Worm (Caenorhabditis elegans) whole organism, young adult: Measurements from ENCODE around the gene sulp-4.

Source experiments
- B0019.2 ChIP-seq: fragments of 200-800 bp; sonication (Bioruptor generic); conservative IDR thresholded peaks from 2 replicates; pipeline ENCODE4 v1.3.6; 2022; ENCODE audit warnings: missing genetic modification reagents, missing genetic modification characterization, missing compliant biosample characterization
- B0261.1 ChIP-seq: sonication (generic microtip); optimal IDR thresholded peaks from 2 replicates; lab custom pipeline; 2016; ENCODE audit warnings: mild to moderate bottlenecking, missing genetic modification characterization, moderate library complexity, missing compliant biosample characterization
- B0336.3 ChIP-seq: fragments of 200-800 bp; sonication (Bioruptor generic); IDR thresholded peaks from 2 replicates; pipeline ENCODE4 v1.3.6; 2022; ENCODE audit warnings: missing genetic modification characterization, missing compliant biosample characterization
- D2030.7 ChIP-seq: fragments of 200-800 bp; sonication (Bioruptor generic); IDR thresholded peaks from 2 replicates; pipeline ENCODE4 v1.3.6; 2022; ENCODE audit warnings: missing genetic modification reagents, missing genetic modification characterization, missing compliant biosample characterization
- T26A5.8 ChIP-seq: sonication (generic microtip); optimal IDR thresholded peaks from 2 replicates; lab custom pipeline; 2016; ENCODE audit warnings: missing genetic modification characterization, missing compliant biosample characterization
- Y56A3A.18 ChIP-seq: fragments of 200-800 bp; sonication (Bioruptor generic); IDR thresholded peaks from 2 replicates; pipeline ENCODE4 v1.3.6; 2022; ENCODE audit warnings: missing genetic modification reagents, missing genetic modification characterization, missing compliant biosample characterization
- ZK185.1 ChIP-seq: sonication (generic microtip); optimal IDR thresholded peaks from 2 replicates; lab custom pipeline; 2016; ENCODE audit warnings: mild to moderate bottlenecking, missing genetic modification characterization, missing compliant biosample characterization; ENCODE audit not compliant: poor library complexity, severe bottlenecking
- aptf-2 ChIP-seq: fragments of 200-800 bp; sonication (Bioruptor generic); conservative IDR thresholded peaks from 2 replicates; pipeline ENCODE4 v1.3.6; 2022; ENCODE audit warnings: missing genetic modification reagents, missing genetic modification characterization, missing compliant biosample characterization
- attf-5 ChIP-seq: fragments of 200-800 bp; sonication (Bioruptor generic); optimal IDR thresholded peaks from 2 replicates; lab custom pipeline; 2018; ENCODE audit warnings: mild to moderate bottlenecking, missing genetic modification characterization, missing compliant biosample characterization
- ccch-3 ChIP-seq: fragments of 200-800 bp; sonication (Bioruptor generic); optimal IDR thresholded peaks from 2 replicates; lab custom pipeline; 2018; ENCODE audit warnings: mild to moderate bottlenecking, missing genetic modification characterization, missing compliant biosample characterization
- ceh-58 ChIP-seq: fragments of 200-800 bp; sonication (Bioruptor generic); IDR thresholded peaks from 2 replicates; pipeline ENCODE4 v1.3.6; 2022; ENCODE audit warnings: missing genetic modification characterization, missing compliant biosample characterization
- dox-1 ChIP-seq: fragments of 200-800 bp; sonication (Bioruptor generic); IDR thresholded peaks from 2 replicates; pipeline ENCODE4 v1.3.6; 2022; ENCODE audit warnings: missing genetic modification reagents, missing genetic modification characterization, missing compliant biosample characterization
- dpff-1 ChIP-seq: sonication (generic microtip); optimal IDR thresholded peaks from 2 replicates; lab custom pipeline; 2017; ENCODE audit warnings: mild to moderate bottlenecking, missing genetic modification characterization, missing compliant biosample characterization
- dpl-1 ChIP-seq: fragments of 150-350 bp; optimal IDR thresholded peaks from 2 replicates; lab custom pipeline; 2014; ENCODE audit warnings: missing biosample characterization, missing genetic modification reagents, missing genetic modification characterization
- fkh-3 ChIP-seq: sonication (generic microtip); optimal IDR thresholded peaks from 2 replicates; lab custom pipeline; 2016; ENCODE audit warnings: mild to moderate bottlenecking, missing genetic modification characterization, missing compliant biosample characterization
- hmg-1.2 ChIP-seq: fragments of 200-800 bp; sonication (Bioruptor generic); IDR thresholded peaks from 2 replicates; pipeline ENCODE4 v1.3.6; 2022; ENCODE audit warnings: missing genetic modification reagents, missing genetic modification characterization, missing compliant biosample characterization
- lag-1 ChIP-seq: fragments of 200-800 bp; sonication (Bioruptor generic); IDR thresholded peaks from 2 replicates; pipeline ENCODE4 v1.3.6; 2022; ENCODE audit warnings: missing genetic modification reagents, missing genetic modification characterization, missing compliant biosample characterization
- lin-35 ChIP-seq, 3 experiments: fragments of 150-350 bp in 2 of 3; sonication (generic microtip) in 1 of 3; optimal IDR thresholded peaks; 2 replicates each; lab custom pipeline; 2014 to 2018; ENCODE audit warnings: missing biosample characterization in 3 of 3, missing genetic modification characterization in 3 of 3, missing genetic modification reagents in 3 of 3
- madf-10 ChIP-seq: sonication (generic microtip); optimal IDR thresholded peaks from 2 replicates; lab custom pipeline; 2016; ENCODE audit warnings: mild to moderate bottlenecking, missing genetic modification characterization, missing compliant biosample characterization
- mel-28 ChIP-seq: sonication (generic microtip); optimal IDR thresholded peaks from 2 replicates; lab custom pipeline; 2016; ENCODE audit warnings: borderline replicate concordance, mild to moderate bottlenecking, missing genetic modification characterization, missing compliant biosample characterization
- mxl-1 ChIP-seq: sonication (generic microtip); optimal IDR thresholded peaks from 2 replicates; lab custom pipeline; 2016; ENCODE audit warnings: missing genetic modification characterization, missing compliant biosample characterization
- nhr-179 ChIP-seq: sonication (generic microtip); optimal IDR thresholded peaks from 2 replicates; lab custom pipeline; 2016; ENCODE audit warnings: mild to moderate bottlenecking, missing genetic modification characterization, missing compliant biosample characterization
- nhr-80 ChIP-seq: sonication (generic microtip); optimal IDR thresholded peaks from 2 replicates; lab custom pipeline; 2016; ENCODE audit warnings: missing genetic modification characterization, missing compliant biosample characterization
- pha-4 ChIP-seq: fragments of 150-350 bp; sonication (generic microtip); optimal IDR thresholded peaks from 2 replicates; lab custom pipeline; 2014; ENCODE audit warnings: missing biosample characterization, missing genetic modification reagents, missing genetic modification characterization
- rcor-1 ChIP-seq: fragments of 200-800 bp; sonication (Bioruptor generic); IDR thresholded peaks from 2 replicates; pipeline ENCODE4 v1.3.6; 2022; ENCODE audit warnings: missing genetic modification reagents, missing genetic modification characterization, missing compliant biosample characterization
- rpc-1 ChIP-seq, 2 experiments: fragments of 150-350 bp in 1 of 2; sonication (generic microtip) in 1 of 2; optimal IDR thresholded peaks; 2 replicates each; lab custom pipeline; 2014 to 2018; ENCODE audit warnings: missing biosample characterization in 1 of 2, missing genetic modification characterization in 1 of 2, missing genetic modification reagents in 1 of 2, missing genotype in 1 of 2
- somi-1 ChIP-seq: fragments of 200-800 bp; sonication (Bioruptor generic); optimal IDR thresholded peaks from 2 replicates; lab custom pipeline; 2018; ENCODE audit warnings: mild to moderate bottlenecking, missing genetic modification characterization, missing compliant biosample characterization
- tbx-9 ChIP-seq: sonication (generic microtip); optimal IDR thresholded peaks from 2 replicates; lab custom pipeline; 2016; ENCODE audit warnings: borderline replicate concordance, missing genetic modification characterization, inconsistent platforms, missing compliant biosample characterization
- unc-62 ChIP-seq: fragments of 150-350 bp; optimal IDR thresholded peaks from 2 replicates; lab custom pipeline; 2014; ENCODE audit warnings: missing biosample characterization, missing genetic modification reagents, missing genetic modification characterization
- xnd-1 ChIP-seq: sonication (generic microtip); optimal IDR thresholded peaks from 2 replicates; lab custom pipeline; 2016; ENCODE audit warnings: missing genotype, missing genetic modification reagents, missing genetic modification characterization, missing compliant biosample characterization
- zim-3 ChIP-seq: sonication (generic microtip); optimal IDR thresholded peaks from 2 replicates; lab custom pipeline; 2017; ENCODE audit warnings: mild to moderate bottlenecking, missing genetic modification characterization, moderate library complexity, missing compliant biosample characterization
- ztf-18 ChIP-seq: sonication (generic microtip); optimal IDR thresholded peaks from 2 replicates; lab custom pipeline; 2016; ENCODE audit warnings: missing genotype, mild to moderate bottlenecking, missing genetic modification characterization, missing compliant biosample characterization

Gene sulp-4

ce11 chrV:11896322-11896898 lies 21.2 kb downstream of the sulp-4 start (continued):
- TF ChIP-seq aptf-2 (GFP tag; lab: Robert Waterston, UW) (0 out of 2 replicates have a peak, but pooled peaks have one; percentile 17), attf-5 (peak; percentile 53), nhr-179 (tag; lab: Kevin White, UChicago) (no peak), B0336.3 (GFP tag; lab: Robert Waterston, UW) (peak; percentile 43; the same call in 1 of the 2 replicates), hmg-1.2 (GFP tag; lab: Robert Waterston, UW) (peak; percentile 40), lin-35 (GFP tag; optimal IDR thresholded peaks at IDR 0.05; lab: Kevin White, UChicago) (peak in 1 of 3 experiments; percentile 32)
- TF ChIP-seq, all 124 proteins: peak for 21

DNA sequence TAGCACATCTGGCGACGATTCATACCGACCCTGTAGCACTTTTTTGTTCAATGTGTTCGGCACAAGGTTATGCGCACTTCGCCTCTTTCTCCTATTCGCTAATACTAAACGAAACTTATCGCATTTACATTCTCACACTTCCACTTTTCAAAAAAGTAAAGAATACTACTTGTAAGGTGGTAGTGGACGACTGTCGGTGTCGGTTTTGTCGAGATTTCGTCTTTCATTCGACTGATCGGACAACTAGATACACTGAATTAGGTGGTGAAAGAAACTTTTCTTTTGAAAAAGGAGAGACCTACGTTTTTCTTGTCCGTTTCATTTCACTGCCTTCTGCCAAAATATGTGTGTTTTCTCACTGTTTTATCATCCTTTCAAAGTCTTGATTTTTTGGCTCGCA lies 22.4 kb downstream of the sulp-4 start:
- TF ChIP-seq T26A5.8 (tag; lab: Kevin White, UChicago) (no peak), ccch-3 (GFP tag; lab: Kevin White, UChicago) (no peak), dpl-1 (GFP tag; lab: Kevin White, UChicago) (no peak), dpff-1 (tag; lab: Kevin White, UChicago) (no peak), D2030.7 (no peak), tbx-9 (tag; lab: Kevin White, UChicago) (no peak), somi-1 (GFP tag; lab: Kevin White, UChicago) (no peak), mel-28 (tag; lab: Kevin White, UChicago) (no peak), ZK185.1 (tag; lab: Kevin White, UChicago) (no peak), madf-10 (tag; lab: Kevin White, UChicago) (no peak)

DNA sequence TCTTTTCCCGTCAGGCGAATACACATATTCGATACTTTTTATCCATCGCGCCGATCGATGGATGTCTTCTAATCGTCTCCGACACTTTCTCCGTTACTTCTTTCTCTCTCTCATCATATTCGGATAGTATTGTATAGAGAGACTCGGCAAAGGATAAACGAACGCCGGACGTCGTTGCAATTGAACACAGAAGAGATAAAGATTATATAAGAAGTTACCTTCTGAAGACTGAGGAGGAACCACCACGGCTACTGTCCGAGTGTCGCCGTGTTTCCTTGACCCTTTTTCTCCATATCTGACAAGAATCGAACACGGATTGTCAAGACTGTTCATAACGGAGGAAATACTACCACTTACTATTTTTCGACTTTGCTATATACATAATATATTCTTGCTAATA lies 24.0 kb downstream of the sulp-4 start, which contains the start of gene sma-1:
Gene sma-1 (plus strand): TSS at position 301 of the 400 bp plus-strand sequence.
- TF ChIP-seq ceh-58 (GFP tag; lab: Robert Waterston, UW) (no peak), dox-1 (GFP tag; lab: Robert Waterston, UW) (no peak), D2030.7 (no peak), B0261.1 (no peak), pha-4 (no peak), ztf-18 (tag; lab: Kevin White, UChicago) (no peak), Y56A3A.18 (no peak), unc-62 (GFP tag; lab: Kevin White, UChicago) (no peak), nhr-179 (tag; lab: Kevin White, UChicago) (no peak), mel-28 (tag; lab: Kevin White, UChicago) (no peak), lag-1 (GFP tag; lab: Robert Waterston, UW) (no peak), mxl-1 (tag; lab: Kevin White, UChicago) (no peak), rpc-1 (optimal IDR thresholded peaks at IDR 0.05; lab: Kevin White, UChicago) (no peak), rpc-1 (tag; optimal IDR thresholded peaks at IDR 0.05; lab: Kevin White, UChicago) (no peak), fkh-3 (no peak)

ce11 chrV:11900127-11900526 lies 25.0 kb downstream of the sulp-4 start:
- TF ChIP-seq zim-3 (tag; lab: Kevin White, UChicago) (no peak), fkh-3 (no peak), xnd-1 (tag; lab: Kevin White, UChicago) (no peak), B0019.2 (GFP tag; lab: Robert Waterston, UW) (no peak), rcor-1 (no peak), nhr-80 (tag; lab: Kevin White, UChicago) (peak; percentile 67), ZK185.1 (tag; lab: Kevin White, UChicago) (no peak)
- TF ChIP-seq, all 124 proteins: peak for 1
